Worm (Caenorhabditis elegans): ENCODE measurements around the gene pycr-1.

pycr-1 gene

DNA sequence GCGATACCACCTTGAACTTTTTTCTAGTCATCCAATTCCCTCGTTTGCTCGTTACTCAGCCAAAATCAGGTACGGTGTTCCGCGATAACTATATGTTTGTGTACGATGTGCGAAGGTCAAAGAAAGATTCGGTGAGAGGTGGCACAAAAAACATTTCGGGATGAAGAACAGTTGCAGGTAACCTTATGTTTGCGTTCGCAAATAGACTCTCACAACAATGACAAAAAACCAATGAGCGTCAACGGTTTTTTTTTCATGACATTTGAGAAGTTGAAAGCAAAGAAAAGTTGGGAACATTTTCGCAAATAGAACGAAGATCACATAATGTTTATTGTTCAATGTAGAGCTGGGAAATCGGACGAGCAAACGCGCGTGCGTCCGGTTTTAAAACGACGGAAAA, 16.0 kb downstream of the pycr-1 start:
- TF ChIP-seq fax-1 (tag; optimal IDR thresholded peaks at IDR 0.05): no peak
- no peak for TF ChIP-seq mec-3 (tag; optimal IDR thresholded peaks at IDR 0.05; ENCODE audit: borderline replicate concordance)
- no peak for TF ChIP-seq madf-2 (tag; optimal IDR thresholded peaks at IDR 0.05)
- no peak for TF ChIP-seq fkh-10 (GFP tag; optimal IDR thresholded peaks at IDR 0.05)
- no peak for TF ChIP-seq eyg-1 (tag; optimal IDR thresholded peaks at IDR 0.05)
- TF ChIP-seq sdc-2 (tag; optimal IDR thresholded peaks at IDR 0.05): no peak
- no peak for TF ChIP-seq ceh-19 (GFP tag; optimal IDR thresholded peaks at IDR 0.05)
- TF ChIP-seq dmd-4 (tag; optimal IDR thresholded peaks at IDR 0.05; ENCODE audit: borderline replicate concordance): no peak
- no peak for TF ChIP-seq F13H6.1 (tag; optimal IDR thresholded peaks at IDR 0.05)
- TF ChIP-seq pros-1 (tag; optimal IDR thresholded peaks at IDR 0.05): no peak
- TF ChIP-seq ceh-34 (tag; optimal IDR thresholded peaks at IDR 0.05): no peak
- no peak for TF ChIP-seq hlh-13 (GFP tag; optimal IDR thresholded peaks at IDR 0.05)
- no peak for TF ChIP-seq pag-3 (tag; optimal IDR thresholded peaks at IDR 0.05; ENCODE audit: borderline replicate concordance)
- TF ChIP-seq zip-5 (tag; optimal IDR thresholded peaks at IDR 0.05): no peak
- no peak for TF ChIP-seq Y22D7AL.16 (tag; optimal IDR thresholded peaks at IDR 0.05)
- TF ChIP-seq ceh-9 (tag; optimal IDR thresholded peaks at IDR 0.05): no peak
- no peak for TF ChIP-seq ceh-31 (tag; optimal IDR thresholded peaks at IDR 0.05)
- no peak for TF ChIP-seq npax-4 (tag; optimal IDR thresholded peaks at IDR 0.05)

DNA sequence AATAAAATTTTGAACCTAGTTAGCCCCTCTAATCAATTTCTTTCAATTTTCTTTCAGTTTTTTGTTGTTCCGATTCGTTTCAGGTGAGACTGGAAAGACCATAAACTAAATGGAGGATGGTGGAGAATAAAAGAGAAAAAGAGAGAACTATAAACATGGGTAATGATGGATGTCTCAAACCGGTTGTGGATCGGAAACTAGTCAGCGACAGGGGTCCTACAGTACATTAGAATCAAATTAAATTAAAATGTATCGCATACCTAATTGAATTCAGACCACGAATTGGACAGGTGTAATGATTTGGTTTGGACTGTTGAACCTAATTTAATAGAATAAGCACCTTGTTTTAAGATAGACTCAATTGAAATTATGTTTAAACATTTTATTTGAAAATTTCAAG, 17.4 kb downstream of the pycr-1 start:
- TF ChIP-seq elt-2 (tag; optimal IDR thresholded peaks at IDR 0.05): no peak

DNA sequence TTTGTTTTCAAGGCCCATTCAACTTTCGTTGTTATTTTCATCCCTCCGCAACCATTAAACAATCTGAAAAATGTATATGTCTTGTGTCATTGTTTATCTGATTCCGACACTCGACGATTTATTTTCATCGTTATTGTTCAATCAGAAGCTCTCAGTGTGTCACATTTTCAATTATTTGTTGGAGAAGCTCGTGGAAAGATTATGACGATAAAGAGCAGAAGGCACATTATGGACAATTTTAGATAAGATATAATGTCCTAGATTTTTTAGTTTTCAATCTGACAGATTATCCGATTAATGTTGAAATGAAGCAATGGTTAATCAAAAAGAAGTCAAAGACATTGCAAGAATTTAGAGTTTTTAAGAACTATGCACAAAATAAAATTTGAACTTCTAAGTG, 18.3 kb downstream of the pycr-1 start:
- no peak for TF ChIP-seq hlh-8 (tag; optimal IDR thresholded peaks at IDR 0.05)
- no peak for TF ChIP-seq fkh-10 (GFP tag; optimal IDR thresholded peaks at IDR 0.05)
- no peak for TF ChIP-seq ceh-31 (tag; optimal IDR thresholded peaks at IDR 0.05)
- no peak for TF ChIP-seq lim-6 (tag; optimal IDR thresholded peaks at IDR 0.05)

DNA sequence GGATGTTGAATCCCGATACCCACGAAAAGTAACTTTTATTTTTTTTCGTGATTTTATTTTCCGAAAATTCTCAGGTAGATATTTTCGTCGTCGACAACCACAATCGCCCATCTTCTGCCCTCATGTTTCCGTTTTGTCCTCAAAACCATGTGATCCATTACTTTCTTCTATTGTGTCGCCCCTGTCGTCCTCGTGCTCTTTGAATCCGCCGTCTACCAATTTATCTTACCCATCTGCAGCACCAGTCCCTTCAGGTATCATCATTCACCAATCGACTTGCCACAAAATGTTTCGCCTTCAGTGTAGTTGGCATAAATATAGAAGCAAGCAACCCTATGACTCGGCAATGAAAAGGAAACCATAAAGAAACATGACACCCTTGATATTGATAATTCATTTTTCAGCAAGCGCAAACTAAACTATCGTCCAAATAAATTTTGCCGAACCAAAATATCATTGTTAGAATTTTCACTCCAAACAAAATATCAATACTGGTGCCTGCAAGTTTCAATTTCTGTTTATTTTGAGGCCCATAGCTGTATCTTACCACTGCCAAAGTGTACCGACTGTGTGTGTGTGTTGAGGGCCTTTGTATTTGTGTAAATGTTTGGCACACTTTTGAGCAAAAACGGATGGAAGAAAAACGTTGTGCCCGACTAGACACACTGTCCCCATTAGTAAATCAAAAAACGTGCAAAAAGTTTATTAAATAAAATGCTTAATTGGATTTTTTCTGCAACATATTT, 21.2 kb downstream of the pycr-1 start:
- TF ChIP-seq hlh-30 (tag; optimal IDR thresholded peaks at IDR 0.05; ENCODE audit: insufficient read depth) (peak; percentile 34), ttx-3 (tag; optimal IDR thresholded peaks at IDR 0.05) (no peak)

DNA sequence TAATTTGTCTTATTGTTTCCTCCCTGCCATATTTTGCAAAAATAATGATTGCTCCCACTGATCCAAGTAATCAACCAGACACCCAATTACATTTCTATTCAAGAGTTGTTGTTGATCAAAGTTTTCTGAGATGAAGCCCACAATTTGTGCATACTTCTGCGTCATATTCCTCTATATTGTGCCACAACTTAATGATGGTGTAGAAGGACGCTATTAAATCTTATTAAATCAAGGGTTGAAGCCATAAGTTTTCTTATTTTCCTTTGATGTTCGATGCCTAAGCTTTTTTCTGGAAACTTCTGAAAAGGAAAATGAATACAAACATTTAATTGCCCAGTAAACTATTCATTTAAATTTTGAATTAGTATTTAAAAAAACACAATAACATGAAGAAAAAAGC, 22.1 kb downstream of the pycr-1 start:
- TF ChIP-seq nhr-11 (tag; optimal IDR thresholded peaks at IDR 0.05) (no peak), unc-3 (GFP tag; conservative IDR thresholded peaks at IDR 0.05) (no peak), unc-3 (tag; optimal IDR thresholded peaks at IDR 0.05) (no peak), ama-1 (optimal IDR thresholded peaks at IDR 0.05) (peak; percentile 55), ets-4 (tag; optimal IDR thresholded peaks at IDR 0.05) (no peak), C08G9.2 (tag; optimal IDR thresholded peaks at IDR 0.05) (no peak), pha-2 (tag; optimal IDR thresholded peaks at IDR 0.05) (no peak), unc-86 (tag; optimal IDR thresholded peaks at IDR 0.05) (no peak)

DNA sequence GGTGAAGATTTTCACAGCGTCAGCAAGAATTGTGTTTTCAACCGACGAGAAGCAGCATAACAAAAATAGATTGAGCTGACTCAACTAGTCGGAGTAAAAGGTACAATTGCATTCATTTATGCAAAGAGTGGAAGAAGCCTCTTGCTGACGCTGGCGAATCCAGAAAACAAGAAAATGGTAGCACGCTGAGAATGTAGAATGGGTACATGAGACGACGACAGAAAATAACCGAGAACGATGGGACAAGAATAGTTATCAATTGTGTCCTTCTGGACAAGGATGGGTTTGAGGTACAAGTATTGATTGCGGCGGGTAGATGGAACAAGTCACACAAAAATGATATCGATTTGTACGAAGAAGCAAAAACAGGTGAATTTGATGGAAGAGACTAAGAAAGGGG, 22.8 kb downstream of the pycr-1 start:
- no peak for TF ChIP-seq lim-6 (tag; optimal IDR thresholded peaks at IDR 0.05)
- TF ChIP-seq ama-1 (optimal IDR thresholded peaks at IDR 0.05): peak; percentile 61
- TF ChIP-seq ceh-19 (GFP tag; optimal IDR thresholded peaks at IDR 0.05): peak; percentile 4

Data from whole organism, late embryonic.